Worm (Caenorhabditis elegans) whole organism, L2 larva: ENCODE results near the gene pgp-5.

Experiments used
- C34F6.9 ChIP-seq: fragments of 150-350 bp; optimal IDR thresholded peaks from 2 replicates; lab custom pipeline; 2014; ENCODE audit warnings: missing biosample characterization, missing genetic modification characterization
- F13H6.1 ChIP-seq: sonication (generic microtip); optimal IDR thresholded peaks from 2 replicates; lab custom pipeline; 2016; ENCODE audit warnings: missing genetic modification characterization, missing compliant biosample characterization
- R02D3.7 ChIP-seq: fragments of 150-350 bp; optimal IDR thresholded peaks from 2 replicates; lab custom pipeline; 2014; ENCODE audit warnings: missing biosample characterization, missing genetic modification characterization
- Y55F3AM.14 ChIP-seq: fragments of 200-800 bp; sonication (Bioruptor generic); optimal IDR thresholded peaks from 2 replicates; lab custom pipeline; 2018; ENCODE audit warnings: mild to moderate bottlenecking, missing genetic modification characterization, missing compliant biosample characterization
- ZK546.5 ChIP-seq: sonication (generic microtip); optimal IDR thresholded peaks from 2 replicates; lab custom pipeline; 2017; ENCODE audit warnings: missing biosample characterization, missing genetic modification characterization
- alr-1 ChIP-seq: fragments of 150-350 bp; optimal IDR thresholded peaks from 2 replicates; lab custom pipeline; 2014; ENCODE audit warnings: missing biosample characterization, missing genetic modification characterization
- aly-2 ChIP-seq: fragments of 150-350 bp; optimal IDR thresholded peaks from 2 replicates; lab custom pipeline; 2014; ENCODE audit warnings: missing biosample characterization, missing genetic modification characterization
- ama-1 ChIP-seq: fragments of 150-350 bp; optimal IDR thresholded peaks from 2 replicates; lab custom pipeline; 2018; ENCODE audit warnings: inconsistent platforms
- blmp-1 ChIP-seq: sonication (generic microtip); optimal IDR thresholded peaks from 2 replicates; lab custom pipeline; 2017; ENCODE audit warnings: missing genetic modification characterization, mild to moderate bottlenecking, missing compliant biosample characterization, antibody characterized with exemption, moderate library complexity; ENCODE audit not compliant: insufficient read depth
- ceh-82 ChIP-seq: fragments of 150-350 bp; optimal IDR thresholded peaks from 2 replicates; lab custom pipeline; 2014; ENCODE audit warnings: missing biosample characterization, missing genetic modification characterization
- crh-2 ChIP-seq: sonication (generic microtip); optimal IDR thresholded peaks from 2 replicates; lab custom pipeline; 2017; ENCODE audit warnings: missing biosample characterization, missing genetic modification characterization
- elt-3 ChIP-seq: sonication (generic microtip); optimal IDR thresholded peaks from 2 replicates; lab custom pipeline; 2017; ENCODE audit warnings: missing biosample characterization, missing genetic modification characterization
- fos-1 ChIP-seq: fragments of 150-350 bp; optimal IDR thresholded peaks from 2 replicates; lab custom pipeline; 2014; ENCODE audit warnings: missing biosample characterization, missing genetic modification characterization
- gmeb-1 ChIP-seq: fragments of 150-350 bp; optimal IDR thresholded peaks from 2 replicates; lab custom pipeline; 2014; ENCODE audit warnings: missing biosample characterization, missing genetic modification characterization
- lin-11 ChIP-seq: fragments of 150-350 bp; sonication (generic microtip); optimal IDR thresholded peaks from 2 replicates; lab custom pipeline; 2014; ENCODE audit warnings: missing biosample characterization, missing genetic modification characterization, inconsistent platforms, mixed read lengths
- lin-13 ChIP-seq: fragments of 150-350 bp; optimal IDR thresholded peaks from 2 replicates; lab custom pipeline; 2014; ENCODE audit warnings: missing biosample characterization, missing genetic modification reagents, missing genetic modification characterization
- lin-39 ChIP-seq: fragments of 150-350 bp; optimal IDR thresholded peaks from 2 replicates; lab custom pipeline; 2014; ENCODE audit warnings: missing biosample characterization, missing genetic modification reagents, missing genetic modification characterization
- lsy-2 ChIP-seq, 2 experiments: fragments of 150-350 bp in 1 of 2; sonication (generic microtip) in 1 of 2; optimal IDR thresholded peaks; 2 replicates each; lab custom pipeline; 2014 to 2017; ENCODE audit warnings: missing biosample characterization in 2 of 2, missing genetic modification characterization in 2 of 2
- mbf-1 ChIP-seq: sonication (generic microtip); optimal IDR thresholded peaks from 2 replicates; lab custom pipeline; 2017; ENCODE audit warnings: missing biosample characterization, missing genetic modification characterization
- mdl-1 ChIP-seq, 2 experiments: fragments of 150-350 bp in 1 of 2; sonication (generic microtip) in 1 of 2; optimal IDR thresholded peaks; 2 replicates each; lab custom pipeline; 2017; ENCODE audit warnings: missing biosample characterization in 2 of 2, missing genetic modification characterization in 2 of 2
- nhr-10 ChIP-seq: sonication (generic microtip); optimal IDR thresholded peaks from 2 replicates; lab custom pipeline; 2017; ENCODE audit warnings: missing biosample characterization, missing genetic modification characterization
- nhr-11 ChIP-seq: fragments of 150-350 bp; optimal IDR thresholded peaks from 2 replicates; lab custom pipeline; 2014; ENCODE audit warnings: missing biosample characterization, missing genetic modification characterization
- nhr-129 ChIP-seq: fragments of 150-350 bp; optimal IDR thresholded peaks from 2 replicates; lab custom pipeline; 2014; ENCODE audit warnings: missing biosample characterization, missing genetic modification characterization
- nhr-237 ChIP-seq: fragments of 150-350 bp; optimal IDR thresholded peaks from 2 replicates; lab custom pipeline; 2014; ENCODE audit warnings: missing biosample characterization, missing genetic modification characterization
- nhr-25 ChIP-seq: fragments of 150-350 bp; sonication (generic microtip); optimal IDR thresholded peaks from 3 replicates; lab custom pipeline; 2014; ENCODE audit warnings: missing biosample characterization, missing genetic modification characterization
- nhr-6 ChIP-seq: fragments of 150-350 bp; optimal IDR thresholded peaks from 2 replicates; lab custom pipeline; 2014; ENCODE audit warnings: missing biosample characterization, missing genetic modification characterization
- nhr-77 ChIP-seq: fragments of 150-350 bp; optimal IDR thresholded peaks from 2 replicates; lab custom pipeline; 2014; ENCODE audit warnings: missing biosample characterization, missing genetic modification characterization
- sem-4 ChIP-seq: fragments of 150-350 bp; optimal IDR thresholded peaks from 2 replicates; lab custom pipeline; 2014; ENCODE audit warnings: missing biosample characterization, missing genetic modification reagents, missing genetic modification characterization
- skn-1 ChIP-seq: sonication (generic microtip); optimal IDR thresholded peaks from 2 replicates; lab custom pipeline; 2017; ENCODE audit warnings: missing biosample characterization, missing genetic modification characterization
- snpc-4 ChIP-seq: fragments of 150-350 bp; optimal IDR thresholded peaks from 2 replicates; lab custom pipeline; 2014; ENCODE audit warnings: missing biosample characterization, missing genetic modification characterization
- unc-39 ChIP-seq: fragments of 150-350 bp; optimal IDR thresholded peaks from 2 replicates; lab custom pipeline; 2014; ENCODE audit warnings: missing biosample characterization, missing genetic modification characterization
- unc-62 ChIP-seq: fragments of 150-350 bp; optimal IDR thresholded peaks from 2 replicates; lab custom pipeline; 2014; ENCODE audit warnings: missing biosample characterization, missing genetic modification reagents, missing genetic modification characterization
- zag-1 ChIP-seq: fragments of 150-350 bp; optimal IDR thresholded peaks from 2 replicates; lab custom pipeline; 2014; ENCODE audit warnings: missing biosample characterization, missing genetic modification characterization
- ztf-1 ChIP-seq: fragments of 200-800 bp; sonication (Bioruptor generic); conservative IDR thresholded peaks from 2 replicates; pipeline ENCODE4 v1.3.6; 2022; ENCODE audit warnings: missing genetic modification characterization, missing compliant biosample characterization
- ztf-11 ChIP-seq: sonication (generic microtip); optimal IDR thresholded peaks from 2 replicates; lab custom pipeline; 2017; ENCODE audit warnings: missing biosample characterization, missing genetic modification characterization
- ztf-4 ChIP-seq: fragments of 150-350 bp; optimal IDR thresholded peaks from 2 replicates; lab custom pipeline; 2014; ENCODE audit warnings: missing biosample characterization, missing genetic modification characterization

The pgp-5 gene

DNA sequence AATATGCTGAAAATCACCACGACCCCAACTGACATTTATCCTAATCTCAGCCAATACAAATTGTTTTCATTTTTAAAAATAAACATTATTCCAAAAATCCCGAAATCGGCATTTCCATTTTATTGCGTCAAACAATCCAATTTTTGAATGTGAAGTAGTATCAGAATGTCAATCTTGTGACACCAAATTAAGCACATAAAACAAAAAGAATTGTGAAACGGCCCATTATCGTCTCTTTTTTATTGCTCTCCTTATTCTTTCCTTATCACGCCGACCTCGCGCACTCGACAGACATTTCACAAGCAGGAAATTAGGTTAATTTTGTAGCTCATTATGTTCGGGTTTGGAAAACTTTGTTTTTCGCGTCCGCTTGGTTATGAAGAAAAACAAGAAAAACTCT lies 21.4 kb upstream of the pgp-5 start, which contains the start of gene T21E8.4:
Gene T21E8.4 (plus strand): TSS at position 301 of the 400 bp plus-strand sequence.
- TF ChIP-seq nhr-237 (tag; lab: Kevin White, UChicago) (no peak), alr-1 (tag; lab: Kevin White, UChicago) (no peak), Y55F3AM.14 (GFP tag; lab: Kevin White, UChicago) (no peak), crh-2 (tag; lab: Kevin White, UChicago) (no peak), nhr-129 (tag; lab: Kevin White, UChicago) (no peak), lin-11 (no peak), ceh-82 (tag; lab: Kevin White, UChicago) (no peak), unc-39 (tag; lab: Kevin White, UChicago) (no peak), lin-13 (GFP tag; lab: Kevin White, UChicago) (no peak)

DNA sequence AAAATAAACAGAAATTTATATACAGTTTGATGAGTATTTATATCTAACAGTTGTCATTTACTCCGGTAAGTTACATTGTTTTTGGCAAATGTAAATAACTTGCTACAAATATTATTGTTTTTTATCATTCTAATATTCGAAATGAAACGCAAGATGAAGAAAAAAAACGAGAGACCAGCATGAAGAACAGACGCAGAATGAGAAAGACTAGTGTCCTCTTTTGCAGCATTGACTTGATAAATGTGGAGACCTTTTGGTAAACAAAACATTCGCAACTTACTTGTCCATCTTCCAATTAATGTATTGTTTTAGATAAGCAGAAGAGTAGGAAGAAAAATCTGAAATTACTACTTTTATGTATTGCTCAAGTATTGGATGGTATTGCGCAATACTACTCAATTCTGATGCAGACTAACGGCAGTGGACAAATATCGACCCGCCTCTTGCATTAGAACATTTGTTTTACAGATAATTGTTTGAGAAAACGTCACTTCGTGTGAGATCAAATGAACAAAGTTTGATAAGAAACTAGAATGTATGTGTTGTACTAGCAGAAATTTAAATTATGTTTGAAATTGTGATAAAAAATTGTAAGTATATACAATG lies 18.1 kb upstream of the pgp-5 start, which contains the start of gene pgp-6:
Gene pgp-6 (minus strand): TSS at position 288 of the 606 bp plus-strand sequence.
- TF ChIP-seq mbf-1 (tag; lab: Kevin White, UChicago) (no peak), nhr-10 (tag; lab: Kevin White, UChicago) (no peak), fos-1 (tag; lab: Kevin White, UChicago) (peak; percentile 67), skn-1 (tag; lab: Kevin White, UChicago) (no peak), R02D3.7 (tag; lab: Kevin White, UChicago) (no peak), nhr-129 (tag; lab: Kevin White, UChicago) (peak; percentile 21), ceh-82 (tag; lab: Kevin White, UChicago) (no peak), sem-4 (tag; lab: Kevin White, UChicago) (no peak), ztf-11 (tag; lab: Kevin White, UChicago) (no peak), crh-2 (tag; lab: Kevin White, UChicago) (peak; percentile 36), nhr-6 (tag; lab: Kevin White, UChicago) (no peak), ztf-4 (no peak), nhr-11 (tag; lab: Kevin White, UChicago) (no peak), lin-39 (tag; lab: Kevin White, UChicago) (no peak)
- TF ChIP-seq, all 48 proteins: peak for 3

DNA sequence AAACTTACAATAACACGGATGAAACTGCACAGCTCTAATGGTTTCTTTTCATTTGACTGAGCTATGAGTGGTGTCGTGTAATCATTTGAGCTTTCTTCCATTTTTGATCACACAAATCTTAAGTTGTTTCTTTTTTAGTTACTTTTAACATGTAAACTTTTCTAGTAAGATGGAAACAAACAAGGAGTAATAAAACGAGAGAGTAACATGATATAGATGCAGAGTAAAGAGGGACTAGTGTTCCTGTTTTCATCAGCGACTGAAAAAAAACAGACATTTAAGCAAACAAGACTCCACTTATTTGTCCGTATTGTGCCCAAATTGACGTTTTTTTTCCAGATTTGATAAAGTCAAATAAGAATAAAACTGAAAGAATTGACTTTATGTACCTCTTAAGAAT lies 11.0 kb upstream of the pgp-5 start, which contains the start of gene pgp-7:
Gene pgp-7 (minus strand): TSS at position 101 of the 400 bp plus-strand sequence.
- TF ChIP-seq F13H6.1 (tag; lab: Kevin White, UChicago) (no peak), lsy-2 (tag; optimal IDR thresholded peaks at IDR 0.05; lab: Kevin White, UChicago) (no peak), unc-39 (tag; lab: Kevin White, UChicago) (no peak), lin-39 (tag; lab: Kevin White, UChicago) (no peak), nhr-11 (tag; lab: Kevin White, UChicago) (no peak), snpc-4 (tag; lab: Kevin White, UChicago) (no peak), blmp-1 (tag; lab: Kevin White, UChicago) (no peak), zag-1 (no peak), nhr-77 (no peak), ztf-4 (no peak), elt-3 (tag; lab: Kevin White, UChicago) (no peak), sem-4 (tag; lab: Kevin White, UChicago) (no peak), alr-1 (tag; lab: Kevin White, UChicago) (no peak), C34F6.9 (no peak), ama-1 (lab: Kevin White, UChicago) (no peak), nhr-6 (tag; lab: Kevin White, UChicago) (no peak), lin-13 (GFP tag; lab: Kevin White, UChicago) (no peak), nhr-10 (tag; lab: Kevin White, UChicago) (no peak)

DNA sequence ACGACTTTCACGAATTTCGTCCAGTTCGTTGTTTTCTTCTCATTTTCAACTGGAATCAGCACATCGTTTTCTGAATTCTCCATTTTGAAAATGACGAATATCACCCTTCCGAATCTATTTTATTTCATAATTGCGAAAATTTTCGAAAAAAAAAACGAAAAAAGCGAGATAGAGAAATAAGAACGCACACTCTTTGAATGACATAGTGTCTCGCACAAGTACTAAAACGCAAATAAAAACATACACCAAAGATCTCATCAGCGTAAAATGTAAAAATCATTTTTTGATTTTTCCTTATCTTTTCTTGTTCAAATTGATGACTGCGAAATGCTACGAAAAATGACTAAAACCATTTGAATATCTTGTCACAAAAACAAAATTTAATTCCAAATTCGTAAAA lies 5.2 kb upstream of the pgp-5 start, which contains the start of gene pgp-8:
Gene pgp-8 (minus strand): TSS at position 101 of the 400 bp plus-strand sequence.
- no peak for TF ChIP-seq nhr-6 (tag; lab: Kevin White, UChicago)
- TF ChIP-seq C34F6.9, result peak; percentile 51

DNA sequence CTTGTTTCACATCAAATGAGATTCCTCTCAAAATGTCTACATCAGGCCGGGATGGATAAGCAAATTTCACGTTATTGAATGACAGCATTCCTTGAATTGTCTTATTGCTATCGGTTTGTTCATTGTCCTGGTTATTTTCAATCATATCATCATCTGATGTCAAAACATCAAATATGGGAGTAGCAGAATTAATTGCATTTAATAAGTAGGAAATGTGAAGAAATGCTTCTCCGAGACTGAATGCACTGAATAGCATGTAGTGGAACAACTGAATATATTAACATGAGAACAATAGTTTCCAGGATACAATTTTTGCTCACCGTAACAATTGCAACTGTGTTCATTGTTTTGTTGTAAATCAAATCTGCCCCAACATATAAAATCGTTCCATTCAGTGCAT lies 3.5 kb upstream of the pgp-5 start:
- TF ChIP-seq aly-2 (no peak), gmeb-1 (no peak), elt-3 (tag; lab: Kevin White, UChicago) (no peak), crh-2 (tag; lab: Kevin White, UChicago) (no peak), lin-13 (GFP tag; lab: Kevin White, UChicago) (no peak), blmp-1 (tag; lab: Kevin White, UChicago) (no peak), ceh-82 (tag; lab: Kevin White, UChicago) (no peak), nhr-6 (tag; lab: Kevin White, UChicago) (no peak), nhr-129 (tag; lab: Kevin White, UChicago) (no peak), unc-62 (no peak), nhr-25 (tag; lab: Kevin White, UChicago) (no peak), unc-39 (tag; lab: Kevin White, UChicago) (no peak), nhr-237 (tag; lab: Kevin White, UChicago) (no peak), fos-1 (tag; lab: Kevin White, UChicago) (no peak), nhr-11 (tag; lab: Kevin White, UChicago) (no peak), mdl-1 (tag; optimal IDR thresholded peaks at IDR 0.05; lab: Kevin White, UChicago) (no peak), ztf-4 (no peak), ztf-1 (GFP tag; lab: Robert Waterston, UW) (no peak), skn-1 (tag; lab: Kevin White, UChicago) (no peak), ZK546.5 (tag; lab: Kevin White, UChicago) (no peak)
